Worm (Caenorhabditis elegans): Measurements from ENCODE around the gene C14C11.7.
A peak's percentile ranks its signal among the peaks of the same experiment; 100 is the strongest.

C14C11.7 gene

ce11 chrV:5660604-5661209, 5.2 kb downstream of the C14C11.7 start, which contains the start of the genes mut-14 and C14C11.2:
Gene mut-14 (minus strand): TSS chrV:5660704.
Gene C14C11.2 (plus strand): TSS chrV:5661159.
- TF ChIP-seq Y55F3AM.14 (GFP tag; optimal IDR thresholded peaks at IDR 0.05), result no peak
- TF ChIP-seq ztf-1 (GFP tag; conservative IDR thresholded peaks at IDR 0.05), result no peak
- TF ChIP-seq F13H6.1 (tag; optimal IDR thresholded peaks at IDR 0.05), result no peak
- no peak for TF ChIP-seq lsy-2 (tag; optimal IDR thresholded peaks at IDR 0.05)
- TF ChIP-seq dmd-4 (tag; optimal IDR thresholded peaks at IDR 0.05), result no peak
- no peak for TF ChIP-seq blmp-1 (tag; optimal IDR thresholded peaks at IDR 0.05; ENCODE audit: insufficient read depth)
- no peak for TF ChIP-seq elt-1 (tag; optimal IDR thresholded peaks at IDR 0.05)
- no peak for TF ChIP-seq mdl-1 (tag; optimal IDR thresholded peaks at IDR 0.05)
- TF ChIP-seq alr-1 (tag; optimal IDR thresholded peaks at IDR 0.05), result no peak
- no peak for TF ChIP-seq sem-4 (tag; optimal IDR thresholded peaks at IDR 0.05)
- no peak for TF ChIP-seq lin-39 (tag; optimal IDR thresholded peaks at IDR 0.05)

DNA sequence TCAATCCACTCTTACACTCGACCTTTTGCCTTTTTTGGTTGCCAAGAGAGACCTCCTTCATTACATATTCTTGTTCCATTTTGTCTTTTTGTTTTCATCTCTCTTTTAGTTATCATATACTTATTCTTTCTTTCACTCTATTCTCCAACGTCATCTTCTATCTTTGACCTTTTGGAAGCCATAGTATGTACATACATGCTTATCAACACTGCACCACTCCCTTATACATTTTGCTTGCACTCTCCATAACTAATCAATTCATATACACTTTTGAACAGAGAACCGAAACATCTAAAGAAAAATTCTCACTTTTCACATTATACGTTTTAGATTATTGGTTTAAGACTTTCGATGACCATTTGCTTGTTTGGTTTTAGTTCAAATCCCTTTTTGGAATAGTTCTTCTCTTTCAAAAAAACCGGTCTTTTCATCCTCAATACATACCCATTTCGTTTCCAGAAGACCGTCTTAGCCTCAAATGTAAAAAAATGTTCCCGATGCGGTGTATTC, 11.8 kb downstream of the C14C11.7 start, which contains the start of gene hex-2:
hex-2 (plus strand) TSS at position 460 of the 510 bp plus-strand sequence.
- TF ChIP-seq ztf-11 (tag; optimal IDR thresholded peaks at IDR 0.05) (no peak), nhr-237 (tag; optimal IDR thresholded peaks at IDR 0.05) (no peak), zag-1 (tag; optimal IDR thresholded peaks at IDR 0.05) (no peak), fos-1 (tag; optimal IDR thresholded peaks at IDR 0.05) (peak; percentile 64), ceh-82 (tag; optimal IDR thresholded peaks at IDR 0.05) (no peak), dmd-4 (tag; optimal IDR thresholded peaks at IDR 0.05) (no peak), sem-4 (tag; optimal IDR thresholded peaks at IDR 0.05) (no peak), sma-9 (GFP tag; optimal IDR thresholded peaks at IDR 0.05) (peak; percentile 36), sma-9 (tag; optimal IDR thresholded peaks at IDR 0.05) (no peak), nhr-23 (tag; optimal IDR thresholded peaks at IDR 0.05) (no peak), lsy-2 (tag; optimal IDR thresholded peaks at IDR 0.05) (no peak), mdl-1 (tag; optimal IDR thresholded peaks at IDR 0.05) (no peak)

- TF ChIP-seq F13H6.1 (tag; optimal IDR thresholded peaks at IDR 0.05) (no peak), nhr-21 (tag; optimal IDR thresholded peaks at IDR 0.05) (no peak), unc-39 (tag; optimal IDR thresholded peaks at IDR 0.05) (no peak)
These were observed 14.0 kb downstream of the C14C11.7 start for ce11 chrV:5651905-5652304.

DNA sequence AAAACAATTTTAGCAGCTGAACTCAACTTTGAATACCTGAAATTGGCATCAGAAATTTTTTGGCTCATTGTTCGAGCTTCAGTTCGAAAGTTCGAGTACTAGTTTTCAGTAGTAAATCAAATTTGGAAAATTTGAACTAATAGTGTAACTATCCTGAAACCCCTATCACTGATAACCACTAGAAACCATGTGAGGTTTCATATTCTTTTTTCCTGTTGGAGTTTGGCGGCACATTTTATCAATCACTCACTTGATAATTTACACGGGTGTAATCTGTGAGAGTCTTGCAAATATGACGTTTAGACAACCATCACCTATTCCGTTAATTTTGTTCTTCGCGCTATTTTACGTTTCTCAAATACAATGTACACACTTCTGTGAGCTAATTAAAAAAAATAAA, 18.5 kb downstream of the C14C11.7 start, which contains the start of gene C14C11.4:
C14C11.4 (plus strand) TSS at position 252 of the 400 bp plus-strand sequence.
- TF ChIP-seq nhr-23 (tag; optimal IDR thresholded peaks at IDR 0.05) (no peak), crh-2 (tag; optimal IDR thresholded peaks at IDR 0.05) (peak; percentile 12), fos-1 (tag; optimal IDR thresholded peaks at IDR 0.05) (peak; percentile 81)

DNA sequence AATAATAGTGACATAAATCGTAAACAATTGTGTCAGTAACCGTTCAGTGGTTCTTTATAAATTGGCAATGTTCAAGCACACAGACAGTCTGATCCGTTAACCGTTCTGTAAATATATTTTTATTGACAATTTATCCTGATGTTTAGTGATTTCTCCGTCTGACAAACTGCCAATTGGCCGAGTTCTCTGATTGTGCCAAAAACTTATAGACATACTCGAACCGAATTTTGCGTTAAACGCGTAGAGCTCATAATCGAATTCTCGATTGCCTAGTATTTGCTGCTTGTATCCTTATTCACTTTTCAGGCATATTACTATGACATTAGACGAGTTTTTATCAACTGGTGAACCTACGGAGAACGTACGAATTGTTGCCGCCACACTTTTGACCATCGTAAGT, 21.7 kb downstream of the C14C11.7 start, which contains the start of gene srx-117:
srx-117 (plus strand) TSS at position 301 of the 400 bp plus-strand sequence.
- no peak for TF ChIP-seq nhr-11 (tag; optimal IDR thresholded peaks at IDR 0.05)
- no peak for TF ChIP-seq snpc-4 (tag; optimal IDR thresholded peaks at IDR 0.05)
- TF ChIP-seq nhr-12 (tag; optimal IDR thresholded peaks at IDR 0.05), result no peak
- TF ChIP-seq nhr-6 (tag; optimal IDR thresholded peaks at IDR 0.05), result no peak

- TF ChIP-seq crh-2 (tag; optimal IDR thresholded peaks at IDR 0.05) (no peak), fos-1 (tag; optimal IDR thresholded peaks at IDR 0.05) (peak; percentile 27)
These were observed 31.4 kb downstream of the C14C11.7 start for ce11 chrV:5634445-5634844.

- TF ChIP-seq unc-39 (tag; optimal IDR thresholded peaks at IDR 0.05) (no peak), lin-11 (tag; optimal IDR thresholded peaks at IDR 0.05) (no peak), blmp-1 (tag; optimal IDR thresholded peaks at IDR 0.05; ENCODE audit: insufficient read depth) (no peak), unc-55 (GFP tag; optimal IDR thresholded peaks at IDR 0.05) (peak; percentile 9), ceh-16 (tag; optimal IDR thresholded peaks at IDR 0.05) (no peak)
These were observed 35.1 kb downstream of the C14C11.7 start, which contains the start of gene acy-4 for ce11 chrV:5630792-5631191. Gene acy-4 (minus strand): TSS chrV:5630892.

All from whole organism, L2 larva.